Fruit fly (Drosophila melanogaster): ENCODE data around the gene CG7857.

dm6 chr3L:15533402-15534129 is 28.9 kb upstream of the CG7857 start:
- peak; percentile 62 for TF ChIP-seq Snoo (tag; optimal IDR thresholded peaks at IDR 0.05)
- peak; percentile 41 for TF ChIP-seq Ets98B (GFP tag; IDR thresholded peaks at IDR 0.05)
- peak; percentile 23; the same call in 1 of the 2 replicates for TF ChIP-seq CG32121 (GFP tag; IDR thresholded peaks at IDR 0.05)
- TF ChIP-seq CG15710 (tag; optimal IDR thresholded peaks at IDR 0.05), result peak; percentile 67
- TF ChIP-seq CG10348 (GFP tag; IDR thresholded peaks at IDR 0.05), result no peak
- TF ChIP-seq CG17806 (tag; optimal IDR thresholded peaks at IDR 0.05), result peak; percentile 68
- TF ChIP-seq Pif1A (GFP tag; optimal IDR thresholded peaks at IDR 0.05), result peak; percentile 73
- peak; percentile 15; the same call in 1 of the 2 replicates for TF ChIP-seq CG12605 (GFP tag; IDR thresholded peaks at IDR 0.05)
- peak; percentile 70 for TF ChIP-seq CG8301 (tag; optimal IDR thresholded peaks at IDR 0.05)
- peak; percentile 33 for TF ChIP-seq CG13204 (GFP tag; optimal IDR thresholded peaks at IDR 0.05)
- peak; percentile 79 for TF ChIP-seq CG9948 (tag; optimal IDR thresholded peaks at IDR 0.05)
